Worm (Caenorhabditis elegans): ENCODE measurements around the gene F43G6.8.

ce11 chrII:11798737-11799136 lies 15.2 kb downstream of the F43G6.8 start, which contains the start of gene hda-5:
- TF ChIP-seq tab-1 (GFP tag; IDR thresholded peaks at IDR 0.05) (no peak), cog-1 (tag; optimal IDR thresholded peaks at IDR 0.05) (no peak), flt-1 (GFP tag; IDR thresholded peaks at IDR 0.05) (no peak), T22C8.4 (GFP tag; IDR thresholded peaks at IDR 0.05) (no peak), klf-2 (GFP tag; conservative IDR thresholded peaks at IDR 0.05) (no peak), ref-1 (GFP tag; conservative IDR thresholded peaks at IDR 0.05) (no peak), ztf-29 (GFP tag; IDR thresholded peaks at IDR 0.05) (no peak), ztf-23 (GFP tag; IDR thresholded peaks at IDR 0.05) (no peak)

Data from whole organism, midembryonic.